Worm (Caenorhabditis elegans) whole organism, early embryonic: ENCODE results near the gene F54D10.5.

ENCODE experiments used
- ama-1 ChIP-seq: fragments of 150-350 bp; optimal IDR thresholded peaks from 2 replicates; lab custom pipeline; 2014
- ceh-13 ChIP-seq: fragments of 200-800 bp; sonication (Bioruptor generic); optimal IDR thresholded peaks from 2 replicates; lab custom pipeline; 2018; ENCODE audit warnings: mild to moderate bottlenecking, missing genetic modification characterization, missing compliant biosample characterization
- hmg-4 ChIP-seq: fragments of 200-800 bp; sonication (Bioruptor generic); optimal IDR thresholded peaks from 2 replicates; lab custom pipeline; 2018; ENCODE audit warnings: mild to moderate bottlenecking, missing genetic modification characterization, missing compliant biosample characterization

DNA sequence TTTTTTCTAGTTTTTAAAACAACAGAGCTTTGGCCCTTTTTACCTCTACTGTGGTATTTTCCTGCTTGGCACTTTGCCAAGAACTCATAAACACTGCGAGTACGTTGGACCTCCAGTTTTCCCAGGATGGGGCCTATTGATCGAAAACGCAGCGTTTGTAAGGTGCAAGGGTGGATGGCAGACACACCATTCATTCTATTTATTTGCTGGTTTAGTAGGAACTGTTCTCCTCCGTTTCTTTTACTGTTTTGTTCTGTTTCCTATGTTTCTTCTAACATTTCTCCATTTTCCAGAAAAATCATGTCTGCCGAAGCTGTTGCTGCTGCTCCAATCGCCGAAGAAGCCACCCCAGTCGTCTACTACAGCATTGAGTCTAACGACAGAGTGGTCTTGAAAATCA is 15.9 kb upstream of the F54D10.5 start, which contains the start of gene skr-15:
- TF ChIP-seq ama-1 (no peak), hmg-4 (GFP tag; lab: Kevin White, UChicago) (no peak), ceh-13 (no peak)
